Worm (Caenorhabditis elegans) whole organism, L3 larva: ENCODE measurements around the gene scav-5.

Experiments used
- R02D3.7 ChIP-seq: fragments of 150-350 bp; optimal IDR thresholded peaks from 2 replicates; lab custom pipeline; 2014; ENCODE audit warnings: missing biosample characterization, missing genetic modification characterization
- aly-2 ChIP-seq: fragments of 150-350 bp; optimal IDR thresholded peaks from 2 replicates; lab custom pipeline; 2014; ENCODE audit warnings: missing biosample characterization, missing genetic modification characterization
- ama-1 ChIP-seq: fragments of 150-350 bp; optimal IDR thresholded peaks from 2 replicates; lab custom pipeline; 2018
- ceh-16 ChIP-seq: sonication (generic microtip); optimal IDR thresholded peaks from 2 replicates; lab custom pipeline; 2017; ENCODE audit warnings: missing biosample characterization, missing genetic modification characterization
- ceh-28 ChIP-seq: fragments of 150-350 bp; optimal IDR thresholded peaks from 2 replicates; lab custom pipeline; 2014; ENCODE audit warnings: missing biosample characterization, missing genetic modification reagents, missing genetic modification characterization
- ceh-82 ChIP-seq: fragments of 150-350 bp; optimal IDR thresholded peaks from 2 replicates; lab custom pipeline; 2014; ENCODE audit warnings: missing biosample characterization, missing genetic modification characterization
- ceh-9 ChIP-seq: sonication (generic microtip); optimal IDR thresholded peaks from 2 replicates; lab custom pipeline; 2018; ENCODE audit warnings: missing biosample characterization, missing genetic modification characterization
- egl-27 ChIP-seq: sonication (generic microtip); optimal IDR thresholded peaks from 4 replicates; lab custom pipeline; 2017; ENCODE audit warnings: missing biosample characterization, missing genetic modification reagents, missing genetic modification characterization
- egl-5 ChIP-seq: fragments of 150-350 bp; optimal IDR thresholded peaks from 2 replicates; lab custom pipeline; 2017; ENCODE audit warnings: missing biosample characterization, missing genetic modification reagents, missing genetic modification characterization, inconsistent platforms
- elt-2 ChIP-seq: sonication (generic microtip); optimal IDR thresholded peaks from 2 replicates; lab custom pipeline; 2016; ENCODE audit warnings: missing genetic modification reagents, mild to moderate bottlenecking, missing genetic modification characterization, missing compliant biosample characterization
- elt-3 ChIP-seq, 3 experiments: fragments of 150-350 bp in 1 of 3; sonication (generic microtip) in 2 of 3; optimal IDR thresholded peaks; 2 replicates in 2 of 3; 4 replicates in 1 of 3; lab custom pipeline; 2014 to 2017; ENCODE audit warnings: missing biosample characterization in 3 of 3, missing genetic modification characterization in 3 of 3
- eor-1 ChIP-seq, 2 experiments: fragments of 150-350 bp; optimal IDR thresholded peaks; 2 replicates each; lab custom pipeline; 2014 to 2018; ENCODE audit warnings: missing biosample characterization in 2 of 2, missing genetic modification characterization in 2 of 2
- fkh-10 ChIP-seq: sonication (generic microtip); optimal IDR thresholded peaks from 2 replicates; lab custom pipeline; 2017; ENCODE audit warnings: missing biosample characterization, missing genetic modification reagents, missing genetic modification characterization
- fos-1 ChIP-seq: fragments of 150-350 bp; optimal IDR thresholded peaks from 2 replicates; lab custom pipeline; 2014; ENCODE audit warnings: missing biosample characterization, missing genetic modification characterization
- hmg-11 ChIP-seq: sonication (generic microtip); optimal IDR thresholded peaks from 2 replicates; lab custom pipeline; 2016; ENCODE audit warnings: missing genetic modification characterization, missing compliant biosample characterization
- jun-1 ChIP-seq: fragments of 150-350 bp; optimal IDR thresholded peaks from 2 replicates; lab custom pipeline; 2014; ENCODE audit warnings: missing biosample characterization, missing genetic modification reagents, missing genetic modification characterization
- lin-15B ChIP-seq: fragments of 150-350 bp; optimal IDR thresholded peaks from 2 replicates; lab custom pipeline; 2014; ENCODE audit warnings: missing biosample characterization, missing genetic modification characterization
- lin-39 ChIP-seq: fragments of 150-350 bp; optimal IDR thresholded peaks from 2 replicates; lab custom pipeline; 2018; ENCODE audit warnings: missing biosample characterization, missing genetic modification reagents, missing genetic modification characterization
- lsy-12 ChIP-seq: sonication (generic microtip); optimal IDR thresholded peaks from 2 replicates; lab custom pipeline; 2016; ENCODE audit warnings: mild to moderate bottlenecking, missing genetic modification characterization, missing compliant biosample characterization
- mdl-1 ChIP-seq: fragments of 150-350 bp; optimal IDR thresholded peaks from 2 replicates; lab custom pipeline; 2014; ENCODE audit warnings: missing biosample characterization, missing genetic modification characterization
- mml-1 ChIP-seq: fragments of 150-350 bp; sonication (generic microtip); optimal IDR thresholded peaks from 3 replicates; lab custom pipeline; 2014; ENCODE audit warnings: missing biosample characterization, missing genetic modification characterization
- nfya-1 ChIP-seq: sonication (generic microtip); optimal IDR thresholded peaks from 2 replicates; lab custom pipeline; 2017; ENCODE audit warnings: missing genetic modification characterization, mild to moderate bottlenecking, missing compliant biosample characterization, antibody characterized with exemption, moderate library complexity; ENCODE audit not compliant: insufficient read depth
- nhr-11 ChIP-seq: fragments of 150-350 bp; optimal IDR thresholded peaks from 2 replicates; lab custom pipeline; 2014; ENCODE audit warnings: missing biosample characterization, missing genetic modification characterization
- nhr-12 ChIP-seq: fragments of 150-350 bp; optimal IDR thresholded peaks from 2 replicates; lab custom pipeline; 2014; ENCODE audit warnings: missing biosample characterization, missing genetic modification characterization
- nhr-23 ChIP-seq: fragments of 150-350 bp; optimal IDR thresholded peaks from 2 replicates; lab custom pipeline; 2014; ENCODE audit warnings: missing biosample characterization, missing genetic modification reagents, missing genetic modification characterization
- nhr-237 ChIP-seq: fragments of 150-350 bp; optimal IDR thresholded peaks from 2 replicates; lab custom pipeline; 2014; ENCODE audit warnings: missing biosample characterization, missing genetic modification characterization
- nhr-25 ChIP-seq: sonication (generic microtip); optimal IDR thresholded peaks from 2 replicates; lab custom pipeline; 2017; ENCODE audit warnings: missing biosample characterization, missing genetic modification characterization
- nhr-43 ChIP-seq: sonication (generic microtip); optimal IDR thresholded peaks from 2 replicates; lab custom pipeline; 2016; ENCODE audit warnings: mild to moderate bottlenecking, missing genetic modification characterization, missing compliant biosample characterization; ENCODE audit not compliant: poor library complexity, severe bottlenecking
- nhr-67 ChIP-seq: fragments of 150-350 bp; optimal IDR thresholded peaks from 2 replicates; lab custom pipeline; 2014; ENCODE audit warnings: missing biosample characterization, missing genetic modification characterization
- nhr-76 ChIP-seq: fragments of 150-350 bp; sonication (generic microtip); optimal IDR thresholded peaks from 5 replicates; lab custom pipeline; 2014; ENCODE audit warnings: missing biosample characterization, missing genetic modification characterization
- nhr-77 ChIP-seq: fragments of 150-350 bp; optimal IDR thresholded peaks from 2 replicates; lab custom pipeline; 2014; ENCODE audit warnings: missing biosample characterization, missing genetic modification characterization
- pha-4 ChIP-seq: fragments of 150-350 bp; optimal IDR thresholded peaks from 2 replicates; lab custom pipeline; 2014; ENCODE audit warnings: missing biosample characterization, missing genetic modification reagents, missing genetic modification characterization
- pqm-1 ChIP-seq: fragments of 150-350 bp; optimal IDR thresholded peaks from 2 replicates; lab custom pipeline; 2017; ENCODE audit warnings: missing biosample characterization, missing genetic modification characterization, inconsistent platforms
- snpc-4 ChIP-seq: fragments of 150-350 bp; optimal IDR thresholded peaks from 2 replicates; lab custom pipeline; 2014; ENCODE audit warnings: missing biosample characterization, missing genetic modification characterization
- tbx-2 ChIP-seq: sonication (generic microtip); optimal IDR thresholded peaks from 2 replicates; lab custom pipeline; 2016; ENCODE audit warnings: mild to moderate bottlenecking, missing genetic modification characterization, missing compliant biosample characterization
- unc-39 ChIP-seq: sonication (generic microtip); optimal IDR thresholded peaks from 4 replicates; lab custom pipeline; 2017; ENCODE audit warnings: missing biosample characterization, missing genetic modification characterization
- zag-1 ChIP-seq: fragments of 150-350 bp; optimal IDR thresholded peaks from 2 replicates; lab custom pipeline; 2014; ENCODE audit warnings: missing biosample characterization, missing genetic modification characterization
- ztf-11 ChIP-seq: fragments of 150-350 bp; optimal IDR thresholded peaks from 2 replicates; lab custom pipeline; 2014; ENCODE audit warnings: missing biosample characterization, missing genetic modification characterization

Gene scav-5

ce11 chrX:9851745-9852330 is 6.3 kb upstream of the scav-5 start, which contains the start of gene lec-7:
lec-7 (plus strand) TSS chrX:9852041.
- TF ChIP-seq nhr-11 (tag; lab: Kevin White, UChicago) (no peak), fkh-10 (GFP tag; lab: Kevin White, UChicago) (no peak), jun-1 (tag; lab: Kevin White, UChicago) (peak; percentile 9), pha-4 (tag; lab: Kevin White, UChicago) (peak; percentile 98), elt-2 (tag; lab: Kevin White, UChicago) (peak; percentile 53), pqm-1 (peak; percentile 53)
- TF ChIP-seq, all 47 proteins: peak for 4

ce11 chrX:9856618-9857017 is 1.5 kb upstream of the scav-5 start, which contains the start of gene R07B1.11:
R07B1.11 (plus strand) TSS chrX:9856918.
- no peak for TF ChIP-seq egl-27 (tag; lab: Kevin White, UChicago)
- TF ChIP-seq nhr-25 (tag; lab: Kevin White, UChicago), result no peak
- no peak for TF ChIP-seq aly-2 (tag; lab: Kevin White, UChicago)
- TF ChIP-seq lin-15B (tag; lab: Kevin White, UChicago), result no peak
- no peak for TF ChIP-seq ama-1 (lab: Kevin White, UChicago)
- no peak for TF ChIP-seq ceh-9 (tag; lab: Kevin White, UChicago)
- no peak for TF ChIP-seq lsy-12 (tag; lab: Kevin White, UChicago)
- TF ChIP-seq hmg-11 (tag; lab: Kevin White, UChicago), result no peak
- no peak for TF ChIP-seq nhr-43
- TF ChIP-seq R02D3.7 (tag; lab: Kevin White, UChicago), result no peak
- TF ChIP-seq nhr-11 (tag; lab: Kevin White, UChicago), result no peak
- TF ChIP-seq nhr-237 (tag; lab: Kevin White, UChicago), result no peak

- TF ChIP-seq pha-4 (tag; lab: Kevin White, UChicago) (peak; percentile 47), lin-39 (tag; lab: Kevin White, UChicago) (no peak), fkh-10 (GFP tag; lab: Kevin White, UChicago) (no peak), tbx-2 (no peak), nhr-67 (tag; lab: Kevin White, UChicago) (no peak), ceh-9 (tag; lab: Kevin White, UChicago) (no peak), mml-1 (tag; lab: Kevin White, UChicago) (no peak), elt-2 (tag; lab: Kevin White, UChicago) (peak; percentile 80), nhr-76 (tag; lab: Kevin White, UChicago) (no peak), elt-3 (tag; optimal IDR thresholded peaks at IDR 0.05; lab: Kevin White, UChicago) (no peak), ceh-82 (tag; lab: Kevin White, UChicago) (no peak), ceh-16 (tag; lab: Kevin White, UChicago) (no peak), unc-39 (tag; lab: Kevin White, UChicago) (no peak), jun-1 (tag; lab: Kevin White, UChicago) (no peak), fos-1 (tag; lab: Kevin White, UChicago) (peak; percentile 0), eor-1 (tag; optimal IDR thresholded peaks at IDR 0.05; lab: Kevin White, UChicago) (no peak), snpc-4 (tag; lab: Kevin White, UChicago) (no peak), R02D3.7 (tag; lab: Kevin White, UChicago) (no peak), ztf-11 (tag; lab: Kevin White, UChicago) (no peak), nhr-43 (no peak), pqm-1 (peak; percentile 47), mdl-1 (tag; lab: Kevin White, UChicago) (no peak), nhr-237 (tag; lab: Kevin White, UChicago) (no peak), nfya-1 (tag; lab: Kevin White, UChicago) (no peak)
- TF ChIP-seq, all 47 proteins: peak for 4
Observed at ce11 chrX:9862916-9863624, 4.9 kb downstream of the scav-5 start, which contains the start of the genes gst-36 and R07B1.5. gst-36 (minus strand) TSS chrX:9862960. R07B1.5 (plus strand) TSS chrX:9863580.

- no peak for TF ChIP-seq nhr-76 (tag; lab: Kevin White, UChicago)
- TF ChIP-seq zag-1, result no peak
- TF ChIP-seq elt-3 (tag; optimal IDR thresholded peaks at IDR 0.05; lab: Kevin White, UChicago), result no peak
- no peak for TF ChIP-seq nhr-23 (tag; lab: Kevin White, UChicago)
- TF ChIP-seq ceh-28 (tag; lab: Kevin White, UChicago), result no peak
- TF ChIP-seq ztf-11 (tag; lab: Kevin White, UChicago), result no peak
- no peak for TF ChIP-seq nhr-237 (tag; lab: Kevin White, UChicago)
- no peak for TF ChIP-seq aly-2 (tag; lab: Kevin White, UChicago)
- TF ChIP-seq elt-2 (tag; lab: Kevin White, UChicago), result no peak
- TF ChIP-seq lsy-12 (tag; lab: Kevin White, UChicago), result no peak
- TF ChIP-seq ceh-9 (tag; lab: Kevin White, UChicago), result no peak
- no peak for TF ChIP-seq fos-1 (tag; lab: Kevin White, UChicago)
- TF ChIP-seq ceh-82 (tag; lab: Kevin White, UChicago), result no peak
- TF ChIP-seq ama-1 (lab: Kevin White, UChicago), result no peak
- no peak for TF ChIP-seq unc-39 (tag; lab: Kevin White, UChicago)
- TF ChIP-seq nhr-77 (tag; lab: Kevin White, UChicago), result no peak
- TF ChIP-seq hmg-11 (tag; lab: Kevin White, UChicago), result no peak
- TF ChIP-seq egl-5, result no peak
- no peak for TF ChIP-seq lin-39 (tag; lab: Kevin White, UChicago)
- TF ChIP-seq nhr-12 (tag; lab: Kevin White, UChicago), result no peak
Observed at ce11 chrX:9866355-9866754, 8.2 kb downstream of the scav-5 start, which contains the start of gene R07B1.6. R07B1.6 (plus strand) TSS chrX:9866655.
